Fruit fly (Drosophila melanogaster) whole organism, embryonic: ENCODE data around the gene Sec22.

Source experiments
- ATbp ChIP-seq: fragments of 200-800 bp; sonication (Bioruptor generic); optimal IDR thresholded peaks from 2 replicates; lab custom pipeline; 2017; ENCODE audit warnings: missing biosample characterization, mild to moderate bottlenecking, missing genetic modification characterization, missing genetic modification reagents
- Asciz ChIP-seq: fragments of 200-800 bp; sonication (Bioruptor generic); optimal IDR thresholded peaks from 2 replicates; lab custom pipeline; 2017; ENCODE audit warnings: missing biosample characterization, mild to moderate bottlenecking, missing genetic modification characterization, missing genetic modification reagents
- Awh ChIP-seq: fragments of 200-800 bp; sonication (Bioruptor generic); IDR thresholded peaks from 2 replicates; pipeline ENCODE4, ENCODE4 v1.3.6; 2022; ENCODE audit warnings: missing biosample characterization, missing genetic modification characterization
- Blimp-1 ChIP-seq: fragments of 200-800 bp; sonication (Bioruptor generic); optimal IDR thresholded peaks from 3 replicates; lab custom pipeline; 2018; ENCODE audit warnings: missing biosample characterization, missing genetic modification characterization, mild to moderate bottlenecking, moderate library complexity, missing genetic modification reagents
- CG11398 ChIP-seq: fragments of 200-800 bp; sonication (Bioruptor generic); optimal IDR thresholded peaks from 2 replicates; lab custom pipeline; 2016; ENCODE audit warnings: missing biosample characterization, missing genetic modification characterization
- CG1233 ChIP-seq: fragments of 200-800 bp; sonication (Bioruptor generic); optimal IDR thresholded peaks from 4 replicates; lab custom pipeline; 2018; ENCODE audit warnings: missing biosample characterization, mild to moderate bottlenecking, missing genetic modification characterization
- CG15601 ChIP-seq: fragments of 200-800 bp; sonication (Bioruptor generic); optimal IDR thresholded peaks from 3 replicates; lab custom pipeline; 2019; ENCODE audit warnings: missing biosample characterization, mild to moderate bottlenecking, missing genetic modification characterization, moderate library complexity
- CG16815 ChIP-seq: fragments of 200-800 bp; sonication (Bioruptor generic); optimal IDR thresholded peaks from 3 replicates; lab custom pipeline; 2017; ENCODE audit warnings: missing biosample characterization, mild to moderate bottlenecking, missing genetic modification characterization
- CG17359 ChIP-seq: fragments of 200-800 bp; sonication (Bioruptor generic); optimal IDR thresholded peaks from 3 replicates; lab custom pipeline; 2018; ENCODE audit warnings: missing biosample characterization, mild to moderate bottlenecking, missing genetic modification characterization, moderate library complexity
- CG18764 ChIP-seq: fragments of 200-800 bp; sonication (Bioruptor generic); optimal IDR thresholded peaks from 3 replicates; lab custom pipeline; 2016; ENCODE audit warnings: missing biosample characterization, missing genetic modification characterization
- CG2678 ChIP-seq: fragments of 200-800 bp; sonication (Bioruptor generic); optimal IDR thresholded peaks from 3 replicates; lab custom pipeline; 2019; ENCODE audit warnings: missing biosample characterization, mild to moderate bottlenecking, missing genetic modification characterization, moderate library complexity
- CG2712 ChIP-seq: fragments of 200-800 bp; optimal IDR thresholded peaks from 3 replicates; lab custom pipeline; 2019; ENCODE audit warnings: missing biosample characterization, mild to moderate bottlenecking, missing genetic modification characterization, moderate library complexity
- CG34376 ChIP-seq: fragments of 200-800 bp; sonication (Bioruptor generic); optimal IDR thresholded peaks from 2 replicates; lab custom pipeline; 2018; ENCODE audit warnings: missing biosample characterization, mild to moderate bottlenecking, missing genetic modification characterization
- CG4328 ChIP-seq: fragments of 200-800 bp; sonication (Bioruptor generic); optimal IDR thresholded peaks from 3 replicates; lab custom pipeline; 2017; ENCODE audit warnings: missing biosample characterization, missing genetic modification reagents, missing genetic modification characterization
- CG7987 ChIP-seq: fragments of 200-800 bp; sonication (Bioruptor generic); optimal IDR thresholded peaks from 2 replicates; lab custom pipeline; 2018; ENCODE audit warnings: missing biosample characterization, mild to moderate bottlenecking, missing genetic modification characterization, moderate library complexity
- CG9727 ChIP-seq: fragments of 200-800 bp; sonication (Bioruptor generic); optimal IDR thresholded peaks from 3 replicates; lab custom pipeline; 2017; ENCODE audit warnings: missing biosample characterization, mild to moderate bottlenecking, missing genetic modification characterization
- CG9797 ChIP-seq: fragments of 200-800 bp; sonication (Bioruptor generic); optimal IDR thresholded peaks from 3 replicates; lab custom pipeline; 2018; ENCODE audit warnings: missing biosample characterization, mild to moderate bottlenecking, missing genetic modification characterization
- Dbx ChIP-seq: fragments of 200-800 bp; sonication (Bioruptor generic); IDR thresholded peaks from 3 replicates; pipeline ENCODE4 v1.3.6; 2022; ENCODE audit warnings: missing biosample characterization, missing genetic modification characterization
- Dek ChIP-seq: fragments of 200-800 bp; sonication (Bioruptor generic); optimal IDR thresholded peaks from 3 replicates; lab custom pipeline; 2019; ENCODE audit warnings: missing biosample characterization, mild to moderate bottlenecking, missing genetic modification characterization, moderate library complexity
- Dp ChIP-seq: fragments of 200-800 bp; sonication (Bioruptor generic); optimal IDR thresholded peaks from 2 replicates; lab custom pipeline; 2018; ENCODE audit warnings: missing biosample characterization, mild to moderate bottlenecking, missing genetic modification characterization, moderate library complexity
- Ets65A ChIP-seq: fragments of 200-800 bp; sonication (Bioruptor generic); peaks from one replicate; lab custom pipeline; 2016; ENCODE audit warnings: missing biosample characterization, missing genetic modification characterization
- Hmx ChIP-seq: fragments of 200-800 bp; sonication (Bioruptor generic); optimal IDR thresholded peaks from 2 replicates; lab custom pipeline; 2016; ENCODE audit warnings: missing biosample characterization, missing genetic modification characterization
- Med ChIP-seq: fragments of 200-800 bp; sonication (Bioruptor generic); peaks from one replicate; lab custom pipeline; 2016; ENCODE audit warnings: missing biosample characterization, missing genetic modification characterization, mild to moderate bottlenecking, inconsistent platforms, moderate library complexity
- NK7.1 ChIP-seq: fragments of 200-800 bp; sonication (Bioruptor generic); optimal IDR thresholded peaks from 3 replicates; lab custom pipeline; 2016; ENCODE audit warnings: missing biosample characterization, missing genetic modification characterization
- Oli ChIP-seq: fragments of 200-800 bp; sonication (Bioruptor generic); optimal IDR thresholded peaks from 2 replicates; lab custom pipeline; 2018; ENCODE audit warnings: missing biosample characterization, mild to moderate bottlenecking, missing genetic modification characterization, moderate library complexity
- Vsx1 ChIP-seq: fragments of 200-800 bp; sonication (Bioruptor generic); optimal IDR thresholded peaks from 2 replicates; lab custom pipeline; 2017; ENCODE audit warnings: missing biosample characterization, mild to moderate bottlenecking, missing genetic modification characterization, missing genetic modification reagents
- YL-1 ChIP-seq: fragments of 200-800 bp; sonication (Bioruptor generic); optimal IDR thresholded peaks from 3 replicates; lab custom pipeline; 2017; ENCODE audit warnings: missing biosample characterization, mild to moderate bottlenecking, missing genetic modification characterization
- ash1 ChIP-seq: fragments of 200-800 bp; sonication (Bioruptor generic); optimal IDR thresholded peaks from 2 replicates; lab custom pipeline; 2018; ENCODE audit warnings: missing biosample characterization, mild to moderate bottlenecking, missing genetic modification characterization
- bab2 ChIP-seq: fragments of 200-800 bp; sonication (Bioruptor generic); optimal IDR thresholded peaks from 2 replicates; lab custom pipeline; 2016; ENCODE audit warnings: missing biosample characterization, missing genetic modification characterization
- bigmax ChIP-seq: fragments of 200-800 bp; sonication (Bioruptor generic); optimal IDR thresholded peaks from 2 replicates; lab custom pipeline; 2018; ENCODE audit warnings: missing biosample characterization, mild to moderate bottlenecking, missing genetic modification characterization
- cg ChIP-seq: fragments of 200-800 bp; sonication (Bioruptor generic); optimal IDR thresholded peaks from 3 replicates; lab custom pipeline; 2019; ENCODE audit warnings: missing biosample characterization, mild to moderate bottlenecking, missing genetic modification characterization, moderate library complexity
- ci ChIP-seq: fragments of 200-800 bp; sonication (Bioruptor generic); IDR thresholded peaks from 3 replicates; pipeline ENCODE4 v1.3.6; 2022; ENCODE audit warnings: missing biosample characterization, missing genetic modification characterization
- dmrt99B ChIP-seq: fragments of 200-800 bp; sonication (Bioruptor generic); optimal IDR thresholded peaks from 2 replicates; lab custom pipeline; 2018; ENCODE audit warnings: missing biosample characterization, mild to moderate bottlenecking, missing genetic modification characterization, moderate library complexity
- fd3F ChIP-seq: fragments of 200-800 bp; sonication (Bioruptor generic); optimal IDR thresholded peaks from 2 replicates; lab custom pipeline; 2018; ENCODE audit warnings: missing biosample characterization, mild to moderate bottlenecking, missing genetic modification characterization, moderate library complexity
- gem ChIP-seq: fragments of 200-800 bp; sonication (Bioruptor generic); optimal IDR thresholded peaks from 2 replicates; lab custom pipeline; 2019; ENCODE audit warnings: missing biosample characterization, mild to moderate bottlenecking, missing genetic modification characterization, moderate library complexity
- jing ChIP-seq: fragments of 200-800 bp; sonication (Bioruptor generic); optimal IDR thresholded peaks from 2 replicates; lab custom pipeline; 2018; ENCODE audit warnings: missing biosample characterization, mild to moderate bottlenecking, missing genetic modification characterization
- pan ChIP-seq, 4 experiments: fragments of >200 bp in 3 of 4; fragments of 200-800 bp in 1 of 4; sonication (Bioruptor generic) in 1 of 4; optimal IDR thresholded peaks in 3 of 4; IDR thresholded peaks in 1 of 4; 2 replicates each; pipeline versions ENCODE4 v1.3.6 to Lab custom; 2017 to 2022; ENCODE audit warnings: missing biosample characterization in 2 of 4, missing genetic modification characterization in 2 of 4, mixed read lengths in 1 of 4
- run ChIP-seq: fragments of 200-800 bp; sonication (Bioruptor generic); optimal IDR thresholded peaks from 3 replicates; lab custom pipeline; 2018; ENCODE audit warnings: missing biosample characterization, mild to moderate bottlenecking, missing genetic modification characterization
- sd ChIP-seq: fragments of 200-800 bp; sonication (Bioruptor generic); optimal IDR thresholded peaks from 3 replicates; lab custom pipeline; 2018; ENCODE audit warnings: missing biosample characterization, mild to moderate bottlenecking, missing genetic modification characterization, moderate library complexity
- shn ChIP-seq: fragments of 200-800 bp; sonication (Bioruptor generic); optimal IDR thresholded peaks from 3 replicates; lab custom pipeline; 2016; ENCODE audit warnings: missing biosample characterization, missing genetic modification characterization
- so ChIP-seq: fragments of 200-800 bp; sonication (Bioruptor generic); IDR thresholded peaks from 3 replicates; pipeline ENCODE4 v1.3.6; 2022; ENCODE audit warnings: missing biosample characterization, missing genetic modification characterization
- sob ChIP-seq: fragments of 200-800 bp; sonication (Bioruptor generic); IDR thresholded peaks from 2 replicates; pipeline ENCODE4 v1.3.6; 2022; ENCODE audit warnings: missing biosample characterization, missing genetic modification characterization
- twi ChIP-seq: fragments of 200-800 bp; optimal IDR thresholded peaks from 2 replicates; lab custom pipeline; 2019; ENCODE audit warnings: missing biosample characterization, mild to moderate bottlenecking, missing genetic modification characterization, moderate library complexity
- tx ChIP-seq: fragments of 200-800 bp; sonication (Bioruptor generic); optimal IDR thresholded peaks from 2 replicates; lab custom pipeline; 2016; ENCODE audit warnings: missing biosample characterization, missing genetic modification characterization
- unpg ChIP-seq: fragments of 200-800 bp; sonication (Bioruptor generic); optimal IDR thresholded peaks from 3 replicates; lab custom pipeline; 2018; ENCODE audit warnings: missing biosample characterization, mild to moderate bottlenecking, missing genetic modification characterization, moderate library complexity
- wdn ChIP-seq: fragments of 200-800 bp; sonication (Bioruptor generic); IDR thresholded peaks from 2 replicates; pipeline ENCODE4 v1.3.6; 2022; ENCODE audit warnings: missing biosample characterization, missing genetic modification characterization
- wek ChIP-seq: fragments of 200-800 bp; sonication (Bioruptor generic); optimal IDR thresholded peaks from 3 replicates; lab custom pipeline; 2018; ENCODE audit warnings: missing biosample characterization, mild to moderate bottlenecking, missing genetic modification characterization, moderate library complexity
- zfh1 ChIP-seq: fragments of 200-800 bp; sonication (Bioruptor generic); IDR thresholded peaks from 3 replicates; pipeline ENCODE4 v1.3.6; 2022; ENCODE audit warnings: missing biosample characterization, missing genetic modification characterization

Gene Sec22

dm6 chrX:772305-772986, 33.4 kb upstream of the Sec22 start (continued):
- TF ChIP-seq pan (optimal IDR thresholded peaks at IDR 0.05; lab: Kevin White, UChicago) (no peak), pan (GFP tag; optimal IDR thresholded peaks at IDR 0.05 in 1 of 2, IDR thresholded peaks at IDR 0.05 in 1 of 2) (peak in 1 of 2 experiments; percentile 5), ci (0 out of 3 replicates have a peak, but pooled peaks have one; percentile 35), CG17359 (tag; lab: Kevin White, UChicago) (peak; percentile 40), CG2678 (tag; lab: Kevin White, UChicago) (peak; percentile 40), CG11398 (GFP tag; lab: Kevin White, UChicago) (peak; percentile 8), sob (GFP tag; lab: Robert Waterston, UW) (0 out of 2 replicates have a peak, but pooled peaks have one; percentile 21), bab2 (GFP tag; lab: Kevin White, UChicago) (peak; percentile 3), CG1233 (GFP tag; lab: Kevin White, UChicago) (peak; percentile 15), Asciz (peak; percentile 31), Oli (tag; lab: Kevin White, UChicago) (no peak), CG18764 (no peak), CG4328 (peak; percentile 4), wdn (GFP tag; lab: Robert Waterston, UW) (no peak), twi (tag; lab: Kevin White, UChicago) (peak; percentile 72), NK7.1 (GFP tag; lab: Kevin White, UChicago) (no peak), Med (peak; percentile 81), CG9727 (GFP tag; lab: Kevin White, UChicago) (no peak), CG15601 (tag; lab: Kevin White, UChicago) (peak; percentile 44), dmrt99B (peak; percentile 1), cg (no peak), shn (GFP tag; lab: Kevin White, UChicago) (no peak), CG7987 (peak; percentile 21), Dp (GFP tag; lab: Kevin White, UChicago) (no peak), CG9797 (GFP tag; lab: Kevin White, UChicago) (no peak), wek (peak; percentile 7), Dek (tag; lab: Kevin White, UChicago) (no peak), run (tag; lab: Kevin White, UChicago) (no peak), tx (GFP tag; lab: Kevin White, UChicago) (no peak), gem (tag; lab: Kevin White, UChicago) (peak; percentile 21), ash1 (GFP tag; lab: Kevin White, UChicago) (no peak), unpg (no peak), Hmx (GFP tag; lab: Kevin White, UChicago) (no peak), CG2712 (tag; lab: Kevin White, UChicago) (no peak), YL-1 (GFP tag; lab: Kevin White, UChicago) (no peak), so (GFP tag; lab: Robert Waterston, UW) (0 out of 3 replicates have a peak, but pooled peaks have one; percentile 18), Dbx (0 out of 3 replicates have a peak, but pooled peaks have one; percentile 46), CG34376 (GFP tag; lab: Kevin White, UChicago) (no peak), ATbp (peak; percentile 55), sd (tag; lab: Kevin White, UChicago) (peak; percentile 31), Blimp-1 (GFP tag; lab: Kevin White, UChicago) (peak; percentile 52), zfh1 (GFP tag; lab: Robert Waterston, UW) (no peak), Vsx1 (GFP tag; lab: Kevin White, UChicago) (no peak), fd3F (GFP tag; lab: Kevin White, UChicago) (no peak), jing (GFP tag; lab: Kevin White, UChicago) (no peak), Ets65A (GFP tag; lab: Kevin White, UChicago) (no peak), bigmax (GFP tag; lab: Kevin White, UChicago) (no peak), CG16815 (no peak), Awh (GFP tag; lab: Robert Waterston, UW) (peak; percentile 53; the same call in 1 of the 2 replicates)
